Worm (Caenorhabditis elegans) whole organism, L4 larva: Measurements from ENCODE around the gene slc-17.9.

ENCODE experiments used
- F10B5.3 ChIP-seq: sonication (generic microtip); optimal IDR thresholded peaks from 2 replicates; lab custom pipeline; 2016; ENCODE audit warnings: mild to moderate bottlenecking, missing genetic modification characterization, missing compliant biosample characterization
- Y105C5A.15 ChIP-seq: fragments of 200-800 bp; sonication (Bioruptor generic); IDR thresholded peaks from 2 replicates; pipeline ENCODE4 v1.3.6; 2022; ENCODE audit warnings: missing genetic modification characterization, missing compliant biosample characterization
- Y48G9A.11 ChIP-seq: fragments of 200-800 bp; sonication (Bioruptor generic); IDR thresholded peaks from 2 replicates; pipeline ENCODE4 v1.3.6; 2022; ENCODE audit warnings: missing genetic modification reagents, missing genetic modification characterization, missing compliant biosample characterization
- aha-1 ChIP-seq: fragments of 150-350 bp; peaks from one replicate; lab custom pipeline; 2014; ENCODE audit warnings: missing biosample characterization, missing genetic modification characterization
- ceh-20 ChIP-seq: fragments of 200-800 bp; sonication (Bioruptor generic); IDR thresholded peaks from 2 replicates; pipeline ENCODE4 v1.3.6; 2022; ENCODE audit warnings: missing genetic modification reagents, missing genetic modification characterization, missing compliant biosample characterization
- ceh-44 ChIP-seq: fragments of 200-800 bp; sonication (Bioruptor generic); IDR thresholded peaks from 2 replicates; pipeline ENCODE4 v1.3.6; 2022; ENCODE audit warnings: missing genetic modification reagents, missing genetic modification characterization, missing compliant biosample characterization
- ceh-62 ChIP-seq: sonication (generic microtip); optimal IDR thresholded peaks from 2 replicates; lab custom pipeline; 2017; ENCODE audit warnings: missing biosample characterization, missing genetic modification characterization
- ces-1 ChIP-seq: fragments of 150-350 bp; sonication (generic microtip); optimal IDR thresholded peaks from 4 replicates; lab custom pipeline; 2014; ENCODE audit warnings: missing biosample characterization, missing genetic modification reagents, missing genetic modification characterization
- ctbp-1 ChIP-seq: fragments of 200-800 bp; sonication (Bioruptor generic); IDR thresholded peaks from 2 replicates; pipeline ENCODE4 v1.3.6; 2022; ENCODE audit warnings: missing genetic modification reagents, missing genetic modification characterization, missing compliant biosample characterization
- daf-8 ChIP-seq: fragments of 200-800 bp; sonication (Bioruptor generic); IDR thresholded peaks from 2 replicates; pipeline ENCODE4 v1.3.6; 2022; ENCODE audit warnings: missing genetic modification characterization, missing compliant biosample characterization
- dmd-6 ChIP-seq: fragments of 200-800 bp; sonication (Bioruptor generic); IDR thresholded peaks from 2 replicates; pipeline ENCODE4 v1.3.6; 2022; ENCODE audit warnings: missing genetic modification reagents, missing genetic modification characterization, missing compliant biosample characterization
- dmd-8 ChIP-seq: fragments of 200-800 bp; sonication (Bioruptor generic); IDR thresholded peaks from 2 replicates; pipeline ENCODE4 v1.3.6; 2022; ENCODE audit warnings: missing genetic modification characterization, missing compliant biosample characterization
- dpl-1 ChIP-seq: fragments of 150-350 bp; optimal IDR thresholded peaks from 2 replicates; lab custom pipeline; 2014; ENCODE audit warnings: missing biosample characterization, missing genetic modification reagents, missing genetic modification characterization
- dve-1 ChIP-seq: sonication (generic microtip); optimal IDR thresholded peaks from 2 replicates; lab custom pipeline; 2017; ENCODE audit warnings: antibody characterized with exemption, mild to moderate bottlenecking, missing genetic modification characterization, missing compliant biosample characterization; ENCODE audit not compliant: insufficient read depth
- egl-27 ChIP-seq: sonication (generic microtip); optimal IDR thresholded peaks from 3 replicates; lab custom pipeline; 2017; ENCODE audit warnings: missing biosample characterization, missing genetic modification reagents, missing genetic modification characterization
- egl-43 ChIP-seq: fragments of 200-800 bp; sonication (Bioruptor generic); IDR thresholded peaks from 2 replicates; pipeline ENCODE4 v1.3.6; 2022; ENCODE audit warnings: missing genetic modification reagents, missing genetic modification characterization, missing compliant biosample characterization
- fos-1 ChIP-seq: fragments of 150-350 bp; optimal IDR thresholded peaks from 2 replicates; lab custom pipeline; 2014; ENCODE audit warnings: missing biosample characterization, missing genetic modification characterization
- hmg-1.1 ChIP-seq: fragments of 200-800 bp; sonication (Bioruptor generic); IDR thresholded peaks from 2 replicates; pipeline ENCODE4 v1.3.6; 2022; ENCODE audit warnings: missing genetic modification reagents, missing genetic modification characterization, missing compliant biosample characterization
- jun-1 ChIP-seq: fragments of 150-350 bp; optimal IDR thresholded peaks from 2 replicates; lab custom pipeline; 2014; ENCODE audit warnings: missing biosample characterization, missing genetic modification reagents, missing genetic modification characterization
- lin-1 ChIP-seq: fragments of 200-800 bp; sonication (Bioruptor generic); IDR thresholded peaks from 2 replicates; pipeline ENCODE4 v1.3.6; 2022; ENCODE audit warnings: missing genetic modification reagents, missing genetic modification characterization, missing compliant biosample characterization
- lin-15B ChIP-seq: fragments of 150-350 bp; sonication (generic microtip); optimal IDR thresholded peaks from 3 replicates; lab custom pipeline; 2014; ENCODE audit warnings: missing biosample characterization, missing genetic modification characterization
- lsy-2 ChIP-seq, 2 experiments: fragments of 150-350 bp in 1 of 2; sonication (generic microtip) in 1 of 2; optimal IDR thresholded peaks; 2 replicates each; lab custom pipeline; 2014 to 2017; ENCODE audit warnings: missing biosample characterization in 2 of 2, missing genetic modification characterization in 2 of 2
- madf-5 ChIP-seq, 2 experiments: fragments of 200-800 bp; sonication (Bioruptor generic); IDR thresholded peaks; 2 replicates each; pipeline ENCODE4 v1.3.6; 2022; ENCODE audit warnings: missing compliant biosample characterization in 2 of 2, missing genetic modification characterization in 2 of 2
- madf-9 ChIP-seq: fragments of 200-800 bp; sonication (Bioruptor generic); conservative IDR thresholded peaks from 2 replicates; pipeline ENCODE4 v1.3.6; 2022; ENCODE audit warnings: missing genetic modification reagents, missing genetic modification characterization, missing compliant biosample characterization
- mdl-1 ChIP-seq, 2 experiments: fragments of 150-350 bp in 1 of 2; sonication (generic microtip) in 1 of 2; optimal IDR thresholded peaks; 2 replicates each; lab custom pipeline; 2014 to 2017; ENCODE audit warnings: missing biosample characterization in 2 of 2, missing genetic modification characterization in 2 of 2
- mep-1 ChIP-seq: fragments of 150-350 bp; sonication (generic microtip); optimal IDR thresholded peaks from 3 replicates; lab custom pipeline; 2014; ENCODE audit warnings: missing biosample characterization, missing genetic modification characterization
- mxl-3 ChIP-seq: fragments of 200-800 bp; sonication (Bioruptor generic); optimal IDR thresholded peaks from 2 replicates; lab custom pipeline; 2018; ENCODE audit warnings: mild to moderate bottlenecking, missing genetic modification characterization, missing compliant biosample characterization
- nhr-11 ChIP-seq: fragments of 150-350 bp; optimal IDR thresholded peaks from 2 replicates; lab custom pipeline; 2014; ENCODE audit warnings: missing biosample characterization, missing genetic modification characterization
- nhr-25 ChIP-seq: sonication (generic microtip); optimal IDR thresholded peaks from 2 replicates; lab custom pipeline; 2017; ENCODE audit warnings: missing genetic modification characterization, mild to moderate bottlenecking, missing compliant biosample characterization, antibody characterized with exemption, moderate library complexity, borderline replicate concordance; ENCODE audit not compliant: insufficient read depth
- nhr-41 ChIP-seq: fragments of 200-800 bp; sonication (Bioruptor generic); IDR thresholded peaks from 2 replicates; pipeline ENCODE4 v1.3.6; 2022; ENCODE audit warnings: missing genetic modification reagents, missing genetic modification characterization, missing compliant biosample characterization
- nhr-42 ChIP-seq: fragments of 200-800 bp; sonication (Bioruptor generic); IDR thresholded peaks from 2 replicates; pipeline ENCODE4 v1.3.6; 2022; ENCODE audit warnings: missing genetic modification characterization, missing compliant biosample characterization
- nhr-76 ChIP-seq: fragments of 150-350 bp; optimal IDR thresholded peaks from 2 replicates; lab custom pipeline; 2014; ENCODE audit warnings: missing biosample characterization, missing genetic modification characterization
- php-3 ChIP-seq: fragments of 200-800 bp; sonication (Bioruptor generic); IDR thresholded peaks from 2 replicates; pipeline ENCODE4 v1.3.6; 2022; ENCODE audit warnings: missing genetic modification reagents, missing genetic modification characterization, missing compliant biosample characterization
- pqm-1 ChIP-seq: sonication (generic microtip); optimal IDR thresholded peaks from 2 replicates; lab custom pipeline; 2017; ENCODE audit warnings: missing biosample characterization, missing genetic modification characterization
- rbr-2 ChIP-seq: sonication (generic microtip); optimal IDR thresholded peaks from 2 replicates; lab custom pipeline; 2016; ENCODE audit warnings: missing genotype, missing genetic modification characterization, missing compliant biosample characterization
- saeg-2 ChIP-seq: fragments of 200-800 bp; sonication (Bioruptor generic); IDR thresholded peaks from 2 replicates; pipeline ENCODE4 v1.3.6; 2022; ENCODE audit warnings: missing genetic modification reagents, missing genetic modification characterization, missing compliant biosample characterization
- sdz-12 ChIP-seq: fragments of 200-800 bp; sonication (Bioruptor generic); optimal IDR thresholded peaks from 2 replicates; lab custom pipeline; 2018; ENCODE audit warnings: mild to moderate bottlenecking, missing genetic modification characterization, missing compliant biosample characterization
- snpc-1.2 ChIP-seq: fragments of 200-800 bp; sonication (Bioruptor generic); IDR thresholded peaks from 2 replicates; pipeline ENCODE4 v1.3.6; 2022; ENCODE audit warnings: missing genetic modification reagents, missing genetic modification characterization, missing compliant biosample characterization
- snpc-4 ChIP-seq: fragments of 150-350 bp; optimal IDR thresholded peaks from 2 replicates; lab custom pipeline; 2014; ENCODE audit warnings: missing biosample characterization, missing genetic modification characterization
- spr-1 ChIP-seq: sonication (generic microtip); optimal IDR thresholded peaks from 2 replicates; lab custom pipeline; 2016; ENCODE audit warnings: mild to moderate bottlenecking, missing genetic modification characterization, missing compliant biosample characterization
- spr-3 ChIP-seq: fragments of 200-800 bp; sonication (Bioruptor generic); optimal IDR thresholded peaks from 2 replicates; lab custom pipeline; 2018; ENCODE audit warnings: mild to moderate bottlenecking, missing genetic modification characterization, missing compliant biosample characterization
- tag-97 ChIP-seq: fragments of 200-800 bp; sonication (Bioruptor generic); IDR thresholded peaks from 2 replicates; pipeline ENCODE4 v1.3.6; 2022; ENCODE audit warnings: missing genetic modification characterization, missing compliant biosample characterization
- unc-130 ChIP-seq: sonication (generic microtip); optimal IDR thresholded peaks from 2 replicates; lab custom pipeline; 2016; ENCODE audit warnings: missing genetic modification reagents, missing genetic modification characterization, missing compliant biosample characterization
- unc-62 ChIP-seq, 3 experiments: fragments of 150-350 bp in 1 of 3; sonication (generic microtip); optimal IDR thresholded peaks in 2 of 3; peaks in 1 of 3; 1 replicate in 1 of 3; 2 replicates in 2 of 3; lab custom pipeline; 2014 to 2017; ENCODE audit warnings: missing biosample characterization in 3 of 3, missing genetic modification characterization in 3 of 3, missing genetic modification reagents in 3 of 3, missing genotype in 1 of 3
- vab-7 ChIP-seq: fragments of 200-800 bp; sonication (Bioruptor generic); IDR thresholded peaks from 2 replicates; pipeline ENCODE4 v1.3.6; 2022; ENCODE audit warnings: missing genetic modification reagents, missing genetic modification characterization, missing compliant biosample characterization
- zag-1 ChIP-seq: fragments of 150-350 bp; optimal IDR thresholded peaks from 2 replicates; lab custom pipeline; 2014; ENCODE audit warnings: missing biosample characterization, missing genetic modification characterization
- zip-11 ChIP-seq: fragments of 200-800 bp; sonication (Bioruptor generic); IDR thresholded peaks from 2 replicates; pipeline ENCODE4 v1.3.6; 2022; ENCODE audit warnings: missing genetic modification characterization, missing compliant biosample characterization
- ztf-11 ChIP-seq: fragments of 150-350 bp; optimal IDR thresholded peaks from 2 replicates; lab custom pipeline; 2014; ENCODE audit warnings: missing biosample characterization, missing genetic modification characterization

slc-17.9 gene

ce11 chrX:9737730-9738129 lies 27.0 kb downstream of the slc-17.9 start, which contains the start of gene F15G9.5 (continued):
- no peak for TF ChIP-seq saeg-2 (GFP tag; lab: Robert Waterston, UW)
- no peak for TF ChIP-seq daf-8
- TF ChIP-seq ces-1 = no peak
- TF ChIP-seq fos-1 (tag; lab: Kevin White, UChicago) = no peak
- no peak for TF ChIP-seq lin-1 (GFP tag; lab: Robert Waterston, UW)
- no peak for TF ChIP-seq ceh-62 (tag; lab: Kevin White, UChicago)
- no peak for TF ChIP-seq unc-130 (GFP tag; lab: Kevin White, UChicago)
- TF ChIP-seq rbr-2 (tag; lab: Kevin White, UChicago) = peak; percentile 38
- no peak for TF ChIP-seq sdz-12 (GFP tag; lab: Kevin White, UChicago)
- no peak for TF ChIP-seq Y105C5A.15 (GFP tag; lab: Robert Waterston, UW)
- no peak for TF ChIP-seq egl-27
- no peak for TF ChIP-seq php-3
- TF ChIP-seq madf-5 (GFP tag; IDR thresholded peaks at IDR 0.05; lab: Robert Waterston, UW) = no peak
- TF ChIP-seq snpc-1.2 (GFP tag; lab: Robert Waterston, UW) = no peak
- TF ChIP-seq spr-3 = no peak
- no peak for TF ChIP-seq nhr-42
- TF ChIP-seq lin-15B (tag; lab: Kevin White, UChicago) = no peak
- no peak for TF ChIP-seq tag-97 (GFP tag; lab: Robert Waterston, UW)
- no peak for TF ChIP-seq mdl-1 (tag; optimal IDR thresholded peaks at IDR 0.05; lab: Kevin White, UChicago)
- TF ChIP-seq mep-1 (tag; lab: Kevin White, UChicago) = peak; percentile 38
- TF ChIP-seq dmd-8 (GFP tag; lab: Robert Waterston, UW) = no peak
- no peak for TF ChIP-seq Y48G9A.11
- no peak for TF ChIP-seq madf-9 (GFP tag; lab: Robert Waterston, UW)
- no peak for TF ChIP-seq unc-62 (GFP tag; optimal IDR thresholded peaks at IDR 0.05 in 1 of 2; lab: Kevin White, UChicago)
- TF ChIP-seq unc-62 (tag; optimal IDR thresholded peaks at IDR 0.05; lab: Kevin White, UChicago) = no peak
- peak; percentile 86 for TF ChIP-seq aha-1 (tag; lab: Kevin White, UChicago)
- TF ChIP-seq F10B5.3 = no peak
- TF ChIP-seq ceh-20 (GFP tag; lab: Robert Waterston, UW) = no peak
- no peak for TF ChIP-seq lsy-2 (tag; optimal IDR thresholded peaks at IDR 0.05; lab: Kevin White, UChicago)
- no peak for TF ChIP-seq ztf-11 (tag; lab: Kevin White, UChicago)
- no peak for TF ChIP-seq ceh-44 (GFP tag; lab: Robert Waterston, UW)
- no peak for TF ChIP-seq nhr-41 (GFP tag; lab: Robert Waterston, UW)
- TF ChIP-seq zip-11 = no peak
- no peak for TF ChIP-seq snpc-4 (tag; lab: Kevin White, UChicago)
- TF ChIP-seq dmd-6 (GFP tag; lab: Robert Waterston, UW) = no peak
- no peak for TF ChIP-seq nhr-25
- TF ChIP-seq spr-1 (tag; lab: Kevin White, UChicago) = no peak
- TF ChIP-seq ctbp-1 = 0 out of 2 replicates have a peak, but pooled peaks have one; percentile 24
- peak; percentile 60; the same call in 1 of the 2 replicates for TF ChIP-seq egl-43 (GFP tag; lab: Robert Waterston, UW)
- no peak for TF ChIP-seq nhr-11 (tag; lab: Kevin White, UChicago)
- no peak for TF ChIP-seq dve-1 (tag; lab: Kevin White, UChicago)
- no peak for TF ChIP-seq pqm-1 (tag; lab: Kevin White, UChicago)
- TF ChIP-seq mxl-3 (GFP tag; lab: Kevin White, UChicago) = no peak
- no peak for TF ChIP-seq zag-1 (tag; lab: Kevin White, UChicago)
- TF ChIP-seq hmg-1.1 (GFP tag; lab: Robert Waterston, UW) = peak; percentile 71
- no peak for TF ChIP-seq nhr-76 (tag; lab: Kevin White, UChicago)
- no peak for TF ChIP-seq dpl-1 (GFP tag; lab: Kevin White, UChicago)
- TF ChIP-seq vab-7 (GFP tag; lab: Robert Waterston, UW) = no peak
- TF ChIP-seq jun-1 (tag; lab: Kevin White, UChicago) = no peak
